Fruit fly (Drosophila melanogaster): ENCODE data around the gene Dnaaf5.
A peak's percentile ranks its signal among the peaks of the same experiment; 100 is the strongest.

Gene Dnaaf5

dm6 chr3R:14387840-14388239, 26.3 kb upstream of the Dnaaf5 start (continued):
- TF ChIP-seq nau (GFP tag; optimal IDR thresholded peaks at IDR 0.05) (no peak), CG3407 (GFP tag; optimal IDR thresholded peaks at IDR 0.05) (no peak), Doc2 (GFP tag; IDR thresholded peaks at IDR 0.05) (no peak), NC2α (GFP tag; optimal IDR thresholded peaks at IDR 0.05) (no peak), CG12769 (tag; optimal IDR thresholded peaks at IDR 0.05) (peak; percentile 14), CG3995 (GFP tag; optimal IDR thresholded peaks at IDR 0.05) (no peak), CG6254 (GFP tag; optimal IDR thresholded peaks at IDR 0.05) (no peak), abd-A (tag; optimal IDR thresholded peaks at IDR 0.05) (no peak), Dll (GFP tag; IDR thresholded peaks at IDR 0.05; ENCODE audit: partially characterized antibody) (no peak), CG6791 (GFP tag; IDR thresholded peaks at IDR 0.05; ENCODE audit: partially characterized antibody) (no peak), CG14965 (GFP tag; optimal IDR thresholded peaks at IDR 0.05; ENCODE audit: borderline replicate concordance) (no peak), Nf-YB (GFP tag; optimal IDR thresholded peaks at IDR 0.05) (no peak), CG10543 (GFP tag; optimal IDR thresholded peaks at IDR 0.05) (no peak), CG10979 (tag; optimal IDR thresholded peaks at IDR 0.05) (peak; percentile 35), croc (GFP tag; conservative IDR thresholded peaks at IDR 0.05) (no peak; the same call in 2 of the 3 replicates), CG14710 (tag; optimal IDR thresholded peaks at IDR 0.05) (no peak), nerfin-1 (tag; optimal IDR thresholded peaks at IDR 0.05) (no peak), zen2 (GFP tag; IDR thresholded peaks at IDR 0.05; ENCODE audit: partially characterized antibody) (no peak), CG15073 (GFP tag; optimal IDR thresholded peaks at IDR 0.05) (no peak), Dbx (GFP tag; IDR thresholded peaks at IDR 0.05) (no peak), corto (GFP tag; optimal IDR thresholded peaks at IDR 0.05) (no peak), stc (GFP tag; IDR thresholded peaks at IDR 0.05) (no peak), Tbp (GFP tag; optimal IDR thresholded peaks at IDR 0.05) (no peak), Jarid2 (GFP tag; optimal IDR thresholded peaks at IDR 0.05) (no peak), CG12942 (GFP tag; optimal IDR thresholded peaks at IDR 0.05) (no peak), Kr (GFP tag; optimal IDR thresholded peaks at IDR 0.05) (no peak), lab (GFP tag; optimal IDR thresholded peaks at IDR 0.05) (no peak), CG10366 (GFP tag; IDR thresholded peaks at IDR 0.05) (peak; percentile 21; the same call in 1 of the 2 replicates), Lim3 (GFP tag; IDR thresholded peaks at IDR 0.05) (no peak), CG2678 (tag; optimal IDR thresholded peaks at IDR 0.05) (peak; percentile 11), CG10274 (GFP tag; optimal IDR thresholded peaks at IDR 0.05) (no peak), CG15601 (tag; optimal IDR thresholded peaks at IDR 0.05) (no peak), Oaz (GFP tag; IDR thresholded peaks at IDR 0.05) (no peak), CG43689 (GFP tag; IDR thresholded peaks at IDR 0.05) (0 out of 2 replicates have a peak, but pooled peaks have one; percentile 18), prd (optimal IDR thresholded peaks at IDR 0.05) (no peak), prd (GFP tag; IDR thresholded peaks at IDR 0.05) (peak; percentile 57; the same call in 2 of the 3 replicates), CG11504 (tag; optimal IDR thresholded peaks at IDR 0.05) (peak; percentile 49), CG18262 (tag; optimal IDR thresholded peaks at IDR 0.05) (peak; percentile 12), grau (tag; optimal IDR thresholded peaks at IDR 0.05) (peak; percentile 11), zfh1 (GFP tag; IDR thresholded peaks at IDR 0.05) (peak; percentile 17; the same call in 1 of the 3 replicates), ftz-f1 (GFP tag; optimal IDR thresholded peaks at IDR 0.05) (no peak), Bgb (GFP tag; IDR thresholded peaks at IDR 0.05; ENCODE audit: partially characterized antibody) (no peak), CG1832 (GFP tag; optimal IDR thresholded peaks at IDR 0.05) (no peak), PHDP (tag; optimal IDR thresholded peaks at IDR 0.05) (no peak), ash1 (GFP tag; optimal IDR thresholded peaks at IDR 0.05) (no peak), CG17385 (GFP tag; optimal IDR thresholded peaks at IDR 0.05) (no peak), Meics (GFP tag; optimal IDR thresholded peaks at IDR 0.05) (peak; percentile 10), Optix (GFP tag; IDR thresholded peaks at IDR 0.05) (no peak), onecut (GFP tag; IDR thresholded peaks at IDR 0.05) (no peak), sima (GFP tag; optimal IDR thresholded peaks at IDR 0.05) (no peak), CkIIα-i1 (GFP tag; IDR thresholded peaks at IDR 0.05) (no peak)
